Worm (Caenorhabditis elegans): Measurements from ENCODE around the gene ttr-19.

ce11 chrV:10252682-10253081, 25.4 kb upstream of the ttr-19 start:
- TF ChIP-seq ama-1 (optimal IDR thresholded peaks at IDR 0.05) (no peak), dve-1 (tag; optimal IDR thresholded peaks at IDR 0.05) (no peak), Y22D7AL.16 (tag; optimal IDR thresholded peaks at IDR 0.05) (no peak), unc-86 (tag; optimal IDR thresholded peaks at IDR 0.05) (no peak), ref-2 (tag; optimal IDR thresholded peaks at IDR 0.05) (no peak), lin-11 (tag; optimal IDR thresholded peaks at IDR 0.05) (no peak), ceh-48 (tag; optimal IDR thresholded peaks at IDR 0.05) (no peak), zip-5 (tag; optimal IDR thresholded peaks at IDR 0.05) (no peak), ceh-6 (GFP tag; optimal IDR thresholded peaks at IDR 0.05) (no peak)

All from whole organism, late embryonic.